Worm (Caenorhabditis elegans) whole organism, early embryonic: ENCODE results near the gene F26A1.19.

ENCODE experiments used
- B0310.2 ChIP-seq: sonication (generic microtip); optimal IDR thresholded peaks from 2 replicates; lab custom pipeline; 2016; ENCODE audit warnings: mild to moderate bottlenecking, missing genetic modification characterization, missing compliant biosample characterization
- F13C5.2 ChIP-seq: sonication (generic microtip); optimal IDR thresholded peaks from 2 replicates; lab custom pipeline; 2017; ENCODE audit warnings: mild to moderate bottlenecking, missing genetic modification characterization, inconsistent platforms, missing compliant biosample characterization
- aly-1 ChIP-seq: sonication (generic microtip); optimal IDR thresholded peaks from 2 replicates; lab custom pipeline; 2016; ENCODE audit warnings: missing genetic modification characterization, missing compliant biosample characterization
- ama-1 ChIP-seq: fragments of 150-350 bp; optimal IDR thresholded peaks from 2 replicates; lab custom pipeline; 2014
- ceh-13 ChIP-seq: fragments of 200-800 bp; sonication (Bioruptor generic); optimal IDR thresholded peaks from 2 replicates; lab custom pipeline; 2018; ENCODE audit warnings: mild to moderate bottlenecking, missing genetic modification characterization, missing compliant biosample characterization
- ceh-36 ChIP-seq: sonication (generic microtip); optimal IDR thresholded peaks from 2 replicates; lab custom pipeline; 2016; ENCODE audit warnings: missing genetic modification characterization, inconsistent platforms, missing compliant biosample characterization
- ets-7 ChIP-seq: sonication (generic microtip); optimal IDR thresholded peaks from 2 replicates; lab custom pipeline; 2016; ENCODE audit warnings: missing genotype, missing genetic modification characterization, missing compliant biosample characterization
- flt-1 ChIP-seq: fragments of 200-800 bp; sonication (Bioruptor generic); IDR thresholded peaks from 2 replicates; pipeline ENCODE4 v1.3.6; 2022; ENCODE audit warnings: missing genetic modification characterization, missing compliant biosample characterization
- hmbx-1 ChIP-seq: sonication (generic microtip); optimal IDR thresholded peaks from 2 replicates; lab custom pipeline; 2016; ENCODE audit warnings: mild to moderate bottlenecking, missing genetic modification characterization, missing compliant biosample characterization
- hmg-4 ChIP-seq: fragments of 200-800 bp; sonication (Bioruptor generic); optimal IDR thresholded peaks from 2 replicates; lab custom pipeline; 2018; ENCODE audit warnings: mild to moderate bottlenecking, missing genetic modification characterization, missing compliant biosample characterization
- hnd-1 ChIP-seq: sonication (generic microtip); optimal IDR thresholded peaks from 2 replicates; lab custom pipeline; 2016; ENCODE audit warnings: missing genetic modification characterization, missing compliant biosample characterization
- pes-1 ChIP-seq: fragments of 200-800 bp; sonication (Bioruptor generic); IDR thresholded peaks from 2 replicates; pipeline ENCODE4 v1.3.6; 2022; ENCODE audit warnings: missing genetic modification reagents, missing genetic modification characterization, missing compliant biosample characterization
- scrt-1 ChIP-seq: fragments of 200-800 bp; sonication (Bioruptor generic); IDR thresholded peaks from 2 replicates; pipeline ENCODE4 v1.3.6; 2022; ENCODE audit warnings: missing genetic modification characterization, missing compliant biosample characterization
- sea-1 ChIP-seq: fragments of 200-800 bp; sonication (Bioruptor generic); conservative IDR thresholded peaks from 2 replicates; pipeline ENCODE4 v1.3.6; 2022; ENCODE audit warnings: missing genetic modification characterization, missing compliant biosample characterization
- tbx-11 ChIP-seq: fragments of 200-800 bp; sonication (Bioruptor generic); IDR thresholded peaks from 2 replicates; pipeline ENCODE4 v1.3.6; 2022; ENCODE audit warnings: missing genetic modification characterization, missing compliant biosample characterization
- tbx-37 ChIP-seq: fragments of 200-800 bp; sonication (Bioruptor generic); conservative IDR thresholded peaks from 2 replicates; pipeline ENCODE4 v1.3.6; 2022; ENCODE audit warnings: missing genetic modification reagents, missing genetic modification characterization, missing compliant biosample characterization
- tra-4 ChIP-seq: sonication (generic microtip); optimal IDR thresholded peaks from 2 replicates; lab custom pipeline; 2017; ENCODE audit warnings: missing genetic modification characterization, missing compliant biosample characterization

The F26A1.19 gene

ce11 chrIII:4868643-4869042 is 31.1 kb downstream of the F26A1.19 start, which contains the start of the genes msd-4 and C35D10.3:
TSS of gene msd-4 (minus strand) at chrIII:4868743.
TSS of gene C35D10.3 (plus strand) at chrIII:4868921.
- no peak for TF ChIP-seq scrt-1 (GFP tag; lab: Robert Waterston, UW)
- no peak for TF ChIP-seq F13C5.2 (tag; lab: Kevin White, UChicago)
- TF ChIP-seq tra-4 (tag; lab: Kevin White, UChicago): no peak
- TF ChIP-seq B0310.2 (tag; lab: Kevin White, UChicago): no peak

- TF ChIP-seq sea-1 (GFP tag; lab: Robert Waterston, UW) (no peak), B0310.2 (tag; lab: Kevin White, UChicago) (no peak), hnd-1 (tag; lab: Kevin White, UChicago) (no peak), ama-1 (no peak), tbx-11 (GFP tag; lab: Robert Waterston, UW) (no peak), scrt-1 (GFP tag; lab: Robert Waterston, UW) (no peak), tra-4 (tag; lab: Kevin White, UChicago) (no peak), hmg-4 (no peak), tbx-37 (no peak), pes-1 (GFP tag; lab: Robert Waterston, UW) (no peak)
Measured at ce11 chrIII:4870478-4870877, 32.9 kb downstream of the F26A1.19 start, which contains the start of gene gipc-1. TSS of gene gipc-1 (plus strand) at chrIII:4870778.

- TF ChIP-seq ama-1 (no peak), ceh-36 (no peak), ceh-13 (GFP tag; lab: Kevin White, UChicago) (no peak), hmg-4 (no peak), F13C5.2 (tag; lab: Kevin White, UChicago) (no peak), sea-1 (GFP tag; lab: Robert Waterston, UW) (no peak), pes-1 (GFP tag; lab: Robert Waterston, UW) (no peak), ets-7 (tag; lab: Kevin White, UChicago) (no peak), tra-4 (tag; lab: Kevin White, UChicago) (no peak), hnd-1 (tag; lab: Kevin White, UChicago) (no peak)
Measured at ce11 chrIII:4873395-4873794, 35.9 kb downstream of the F26A1.19 start.

ce11 chrIII:4874671-4875070 is 37.1 kb downstream of the F26A1.19 start, which contains the start of gene C35D10.12:
TSS of gene C35D10.12 (minus strand) at chrIII:4874771.
- TF ChIP-seq sea-1 (GFP tag; lab: Robert Waterston, UW) (no peak), ceh-13 (GFP tag; lab: Kevin White, UChicago) (no peak), scrt-1 (GFP tag; lab: Robert Waterston, UW) (no peak), F13C5.2 (tag; lab: Kevin White, UChicago) (no peak), ets-7 (tag; lab: Kevin White, UChicago) (no peak), ceh-36 (no peak), hnd-1 (tag; lab: Kevin White, UChicago) (no peak), pes-1 (GFP tag; lab: Robert Waterston, UW) (no peak), ama-1 (no peak), flt-1 (GFP tag; lab: Robert Waterston, UW) (no peak), hmbx-1 (no peak), tra-4 (tag; lab: Kevin White, UChicago) (no peak), tbx-37 (no peak), aly-1 (tag; lab: Kevin White, UChicago) (no peak), hmg-4 (no peak), B0310.2 (tag; lab: Kevin White, UChicago) (no peak), tbx-11 (GFP tag; lab: Robert Waterston, UW) (no peak)

ce11 chrIII:4875663-4876062 is 38.1 kb downstream of the F26A1.19 start:
- TF ChIP-seq F13C5.2 (tag; lab: Kevin White, UChicago) (no peak), ceh-36 (no peak), ets-7 (tag; lab: Kevin White, UChicago) (no peak), hnd-1 (tag; lab: Kevin White, UChicago) (no peak), tbx-11 (GFP tag; lab: Robert Waterston, UW) (no peak), hmbx-1 (no peak), scrt-1 (GFP tag; lab: Robert Waterston, UW) (no peak), hmg-4 (no peak), ceh-13 (GFP tag; lab: Kevin White, UChicago) (no peak), B0310.2 (tag; lab: Kevin White, UChicago) (no peak), tra-4 (tag; lab: Kevin White, UChicago) (no peak), ama-1 (no peak)

- TF ChIP-seq hmg-4 (peak; percentile 35), tra-4 (tag; lab: Kevin White, UChicago) (no peak)
Measured at ce11 chrIII:4878281-4878680, 40.8 kb downstream of the F26A1.19 start, which contains the start of the genes tost-1 and arx-6. TSS of gene tost-1 (minus strand) at chrIII:4878311. TSS of gene arx-6 (plus strand) at chrIII:4878658.

ce11 chrIII:4879445-4879844 is 41.9 kb downstream of the F26A1.19 start, which contains the start of gene C35D10.1:
TSS of gene C35D10.1 (plus strand) at chrIII:4879745.
- no peak for TF ChIP-seq ama-1

- TF ChIP-seq sea-1 (GFP tag; lab: Robert Waterston, UW): no peak
- no peak for TF ChIP-seq ceh-13 (GFP tag; lab: Kevin White, UChicago)
- no peak for TF ChIP-seq tbx-37
- TF ChIP-seq tbx-11 (GFP tag; lab: Robert Waterston, UW): no peak
- no peak for TF ChIP-seq tra-4 (tag; lab: Kevin White, UChicago)
- no peak for TF ChIP-seq hmbx-1
- TF ChIP-seq ama-1: no peak
- TF ChIP-seq aly-1 (tag; lab: Kevin White, UChicago): no peak
- TF ChIP-seq scrt-1 (GFP tag; lab: Robert Waterston, UW): no peak
- no peak for TF ChIP-seq flt-1 (GFP tag; lab: Robert Waterston, UW)
- TF ChIP-seq F13C5.2 (tag; lab: Kevin White, UChicago): no peak
- TF ChIP-seq B0310.2 (tag; lab: Kevin White, UChicago): no peak
- TF ChIP-seq pes-1 (GFP tag; lab: Robert Waterston, UW): no peak
Measured at ce11 chrIII:4881955-4882354, 44.4 kb downstream of the F26A1.19 start.
